Worm (Caenorhabditis elegans) whole organism, young adult: ENCODE data around the gene zig-13.

Experiments used
- F33H1.4 ChIP-seq: fragments of 200-800 bp; sonication (Bioruptor generic); IDR thresholded peaks from 2 replicates; pipeline ENCODE4 v1.3.6; 2022; ENCODE audit warnings: missing genetic modification reagents, missing genetic modification characterization, missing compliant biosample characterization
- F57A8.1 ChIP-seq: fragments of 200-800 bp; sonication (Bioruptor generic); optimal IDR thresholded peaks from 2 replicates; lab custom pipeline; 2018; ENCODE audit warnings: mild to moderate bottlenecking, missing genetic modification characterization, moderate library complexity, missing compliant biosample characterization
- T26A5.8 ChIP-seq: sonication (generic microtip); optimal IDR thresholded peaks from 2 replicates; lab custom pipeline; 2016; ENCODE audit warnings: missing genetic modification characterization, missing compliant biosample characterization
- Y67H2A.10 ChIP-seq: fragments of 200-800 bp; sonication (Bioruptor generic); conservative IDR thresholded peaks from 2 replicates; pipeline ENCODE4 v1.3.6; 2022; ENCODE audit warnings: missing genetic modification reagents, missing genetic modification characterization, missing compliant biosample characterization
- Y79H2A.3 ChIP-seq: fragments of 200-800 bp; sonication (Bioruptor generic); conservative IDR thresholded peaks from 2 replicates; pipeline ENCODE4 v1.3.6; 2022; ENCODE audit warnings: missing genetic modification reagents, missing genetic modification characterization, missing compliant biosample characterization
- attf-6 ChIP-seq: fragments of 200-800 bp; sonication (Bioruptor generic); IDR thresholded peaks from 2 replicates; pipeline ENCODE4 v1.3.6; 2022; ENCODE audit warnings: missing genetic modification reagents, missing genetic modification characterization, missing compliant biosample characterization
- bed-2 ChIP-seq: fragments of 200-800 bp; sonication (Bioruptor generic); IDR thresholded peaks from 2 replicates; pipeline ENCODE4 v1.3.6; 2022; ENCODE audit warnings: missing genetic modification reagents, missing genetic modification characterization, missing compliant biosample characterization
- cebp-2 ChIP-seq: fragments of 200-800 bp; sonication (Bioruptor generic); IDR thresholded peaks from 2 replicates; pipeline ENCODE4 v1.3.6; 2022; ENCODE audit warnings: missing genetic modification characterization, missing compliant biosample characterization
- ceh-58 ChIP-seq: fragments of 200-800 bp; sonication (Bioruptor generic); IDR thresholded peaks from 2 replicates; pipeline ENCODE4 v1.3.6; 2022; ENCODE audit warnings: missing genetic modification characterization, missing compliant biosample characterization
- ceh-79 ChIP-seq: sonication (generic microtip); optimal IDR thresholded peaks from 2 replicates; lab custom pipeline; 2017; ENCODE audit warnings: mild to moderate bottlenecking, missing genetic modification characterization, missing compliant biosample characterization
- die-1 ChIP-seq: sonication (generic microtip); optimal IDR thresholded peaks from 2 replicates; lab custom pipeline; 2016; ENCODE audit warnings: missing genotype, mild to moderate bottlenecking, missing genetic modification characterization, missing compliant biosample characterization
- dox-1 ChIP-seq: fragments of 200-800 bp; sonication (Bioruptor generic); IDR thresholded peaks from 2 replicates; pipeline ENCODE4 v1.3.6; 2022; ENCODE audit warnings: missing genetic modification reagents, missing genetic modification characterization, missing compliant biosample characterization
- egl-18 ChIP-seq: fragments of 200-800 bp; sonication (Bioruptor generic); IDR thresholded peaks from 2 replicates; pipeline ENCODE4 v1.3.6; 2022; ENCODE audit warnings: missing genetic modification reagents, missing genetic modification characterization, missing compliant biosample characterization
- egl-44 ChIP-seq: fragments of 200-800 bp; sonication (Bioruptor generic); IDR thresholded peaks from 2 replicates; pipeline ENCODE4 v1.3.6; 2022; ENCODE audit warnings: missing genetic modification reagents, missing genetic modification characterization, missing compliant biosample characterization
- egrh-3 ChIP-seq: fragments of 200-800 bp; sonication (Bioruptor generic); IDR thresholded peaks from 2 replicates; pipeline ENCODE4 v1.3.6; 2022; ENCODE audit warnings: missing genetic modification reagents, missing genetic modification characterization, missing compliant biosample characterization
- ekl-4 ChIP-seq: fragments of 200-800 bp; sonication (Bioruptor generic); IDR thresholded peaks from 2 replicates; pipeline ENCODE4 v1.3.6; 2022; ENCODE audit warnings: missing genetic modification reagents, missing genetic modification characterization, missing compliant biosample characterization
- let-607 ChIP-seq, 2 experiments: fragments of 200-800 bp in 1 of 2; sonication (Bioruptor generic) in 1 of 2; sonication (generic microtip) in 1 of 2; optimal IDR thresholded peaks; 2 replicates each; lab custom pipeline; 2016 to 2018; ENCODE audit warnings: mild to moderate bottlenecking in 2 of 2, missing compliant biosample characterization in 2 of 2, missing genetic modification characterization in 2 of 2, moderate library complexity in 2 of 2, missing genotype in 1 of 2
- lin-35 ChIP-seq, 3 experiments: fragments of 150-350 bp in 2 of 3; sonication (generic microtip) in 1 of 3; optimal IDR thresholded peaks; 2 replicates each; lab custom pipeline; 2014 to 2018; ENCODE audit warnings: missing biosample characterization in 3 of 3, missing genetic modification characterization in 3 of 3, missing genetic modification reagents in 3 of 3
- madf-6 ChIP-seq: fragments of 200-800 bp; sonication (Bioruptor generic); IDR thresholded peaks from 2 replicates; pipeline ENCODE4 v1.3.6; 2022; ENCODE audit warnings: missing genetic modification reagents, missing genetic modification characterization, missing compliant biosample characterization
- mel-28 ChIP-seq: sonication (generic microtip); optimal IDR thresholded peaks from 2 replicates; lab custom pipeline; 2016; ENCODE audit warnings: borderline replicate concordance, mild to moderate bottlenecking, missing genetic modification characterization, missing compliant biosample characterization
- nhr-120 ChIP-seq: fragments of 200-800 bp; sonication (Bioruptor generic); IDR thresholded peaks from 2 replicates; pipeline ENCODE4 v1.3.6; 2022; ENCODE audit warnings: missing genetic modification characterization, missing compliant biosample characterization
- nhr-179 ChIP-seq: sonication (generic microtip); optimal IDR thresholded peaks from 2 replicates; lab custom pipeline; 2016; ENCODE audit warnings: mild to moderate bottlenecking, missing genetic modification characterization, missing compliant biosample characterization
- nhr-90 ChIP-seq: sonication (generic microtip); optimal IDR thresholded peaks from 2 replicates; lab custom pipeline; 2016; ENCODE audit warnings: missing genotype, mild to moderate bottlenecking, missing genetic modification characterization, missing compliant biosample characterization
- pha-4 ChIP-seq: fragments of 150-350 bp; sonication (generic microtip); optimal IDR thresholded peaks from 2 replicates; lab custom pipeline; 2014; ENCODE audit warnings: missing biosample characterization, missing genetic modification reagents, missing genetic modification characterization
- repo-1 ChIP-seq: sonication (generic microtip); optimal IDR thresholded peaks from 2 replicates; lab custom pipeline; 2017; ENCODE audit warnings: mild to moderate bottlenecking, missing genetic modification characterization, missing compliant biosample characterization
- rpc-1 ChIP-seq, 2 experiments: fragments of 150-350 bp in 1 of 2; sonication (generic microtip) in 1 of 2; optimal IDR thresholded peaks; 2 replicates each; lab custom pipeline; 2014 to 2018; ENCODE audit warnings: missing biosample characterization in 1 of 2, missing genetic modification characterization in 1 of 2, missing genetic modification reagents in 1 of 2, missing genotype in 1 of 2
- sea-2 ChIP-seq: fragments of 200-800 bp; sonication (Bioruptor generic); IDR thresholded peaks from 2 replicates; pipeline ENCODE4 v1.3.6; 2022; ENCODE audit warnings: missing genetic modification characterization, missing compliant biosample characterization
- snpc-1.1 ChIP-seq: sonication (generic microtip); optimal IDR thresholded peaks from 2 replicates; lab custom pipeline; 2017; ENCODE audit warnings: missing genetic modification characterization, mild to moderate bottlenecking, missing compliant biosample characterization, antibody characterized with exemption, moderate library complexity, missing genotype, missing genetic modification reagents; ENCODE audit not compliant: insufficient read depth
- tlf-1 ChIP-seq: fragments of 200-800 bp; sonication (Bioruptor generic); optimal IDR thresholded peaks from 2 replicates; lab custom pipeline; 2018; ENCODE audit warnings: mild to moderate bottlenecking, missing genetic modification characterization, missing compliant biosample characterization
- ztf-22 ChIP-seq: fragments of 200-800 bp; sonication (Bioruptor generic); optimal IDR thresholded peaks from 2 replicates; lab custom pipeline; 2018; ENCODE audit warnings: mild to moderate bottlenecking, missing genetic modification characterization, moderate library complexity, missing compliant biosample characterization
- ztf-25 ChIP-seq: fragments of 200-800 bp; sonication (Bioruptor generic); IDR thresholded peaks from 2 replicates; pipeline ENCODE4 v1.3.6; 2022; ENCODE audit warnings: missing genetic modification reagents, missing genetic modification characterization, missing compliant biosample characterization
- ztf-26 ChIP-seq: sonication (generic microtip); optimal IDR thresholded peaks from 2 replicates; lab custom pipeline; 2017; ENCODE audit warnings: missing genetic modification characterization, missing compliant biosample characterization
- ztf-6 ChIP-seq: fragments of 200-800 bp; sonication (Bioruptor generic); IDR thresholded peaks from 2 replicates; pipeline ENCODE4 v1.3.6; 2022; ENCODE audit warnings: missing genetic modification reagents, missing genetic modification characterization, missing compliant biosample characterization

zig-13 gene

DNA sequence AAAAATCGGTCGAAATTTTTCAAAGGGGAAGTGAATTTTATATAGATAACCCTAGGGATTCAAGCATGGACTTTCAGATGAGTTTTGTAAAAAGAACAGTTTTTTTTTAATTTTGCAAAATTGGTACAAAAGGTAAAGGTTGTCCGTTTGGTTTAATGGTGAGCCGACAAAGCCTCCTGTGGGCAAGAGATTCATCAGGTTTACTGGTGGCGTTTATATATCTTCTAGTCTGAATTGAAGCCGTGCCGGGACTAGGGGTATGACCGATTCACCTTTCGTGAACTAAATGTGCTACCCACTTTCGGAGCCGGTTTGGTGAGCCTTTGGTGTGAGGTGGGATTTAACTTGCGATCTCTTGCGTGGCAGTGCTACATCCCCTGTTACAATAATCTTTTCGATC is 21.6 kb upstream of the zig-13 start:
- TF ChIP-seq Y67H2A.10 (GFP tag; lab: Robert Waterston, UW) (no peak), ceh-58 (GFP tag; lab: Robert Waterston, UW) (no peak), ztf-26 (tag; lab: Kevin White, UChicago) (no peak), Y79H2A.3 (GFP tag; lab: Robert Waterston, UW) (no peak), lin-35 (GFP tag; optimal IDR thresholded peaks at IDR 0.05; lab: Kevin White, UChicago) (no peak), egl-44 (GFP tag; lab: Robert Waterston, UW) (no peak), ztf-25 (GFP tag; lab: Robert Waterston, UW) (no peak), sea-2 (GFP tag; lab: Robert Waterston, UW) (no peak), madf-6 (no peak), ztf-6 (no peak), dox-1 (GFP tag; lab: Robert Waterston, UW) (no peak), mel-28 (tag; lab: Kevin White, UChicago) (no peak), snpc-1.1 (tag; lab: Kevin White, UChicago) (no peak)

DNA sequence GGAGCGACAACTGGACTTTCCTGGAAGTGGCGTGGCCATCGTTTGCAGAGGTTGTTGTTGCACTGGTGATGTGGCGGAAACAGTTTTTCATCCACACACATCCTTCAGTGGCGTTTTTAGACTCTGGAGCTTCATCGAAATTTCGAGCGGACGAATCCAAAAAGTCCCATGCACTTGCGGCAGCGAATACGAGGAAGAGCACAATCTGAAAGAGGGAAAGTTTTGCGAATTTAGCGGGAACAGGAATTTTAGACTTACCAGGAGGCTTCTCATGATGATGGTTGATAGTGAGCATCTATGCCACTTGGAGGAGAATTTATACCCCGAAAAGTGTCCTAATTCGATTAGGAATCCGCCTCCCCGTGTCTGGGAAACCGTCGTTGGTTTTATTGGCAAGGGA is 21.2 kb upstream of the zig-13 start, which contains the start of gene F40G9.14:
Gene F40G9.14 (minus strand): TSS at position 101 of the 400 bp plus-strand sequence.
- TF ChIP-seq T26A5.8 (tag; lab: Kevin White, UChicago) (no peak), repo-1 (tag; lab: Kevin White, UChicago) (no peak), nhr-120 (no peak)
- TF ChIP-seq, all 124 proteins: peak for 0

DNA sequence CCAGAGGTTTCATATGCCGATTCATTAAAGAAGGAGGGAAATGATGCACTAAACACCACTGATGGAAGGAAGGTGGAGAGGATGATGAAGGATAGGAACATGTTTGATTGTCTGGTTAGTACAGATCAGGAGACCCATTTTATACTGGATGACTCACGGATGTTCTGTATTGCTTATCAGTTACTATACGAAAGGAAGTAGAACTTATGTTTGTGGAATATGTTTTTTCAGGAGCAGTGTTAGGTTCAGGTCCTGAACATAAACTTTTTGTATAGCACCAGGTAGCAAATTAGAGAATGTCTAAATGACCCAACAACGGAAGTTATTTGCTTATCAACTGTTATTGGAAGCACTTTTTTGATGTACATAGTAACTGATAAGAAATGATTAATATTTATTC is 19.2 kb upstream of the zig-13 start, which contains the start of gene clec-148:
Gene clec-148 (minus strand): TSS at position 101 of the 400 bp plus-strand sequence.
- TF ChIP-seq nhr-90 (tag; lab: Kevin White, UChicago) = no peak
- TF ChIP-seq dox-1 (GFP tag; lab: Robert Waterston, UW) = no peak
- TF ChIP-seq bed-2 (GFP tag; lab: Robert Waterston, UW) = no peak
- TF ChIP-seq egrh-3 (GFP tag; lab: Robert Waterston, UW) = no peak
- TF ChIP-seq ekl-4 (GFP tag; lab: Robert Waterston, UW) = no peak
- TF ChIP-seq F57A8.1 = no peak
- TF ChIP-seq cebp-2 (GFP tag; lab: Robert Waterston, UW) = no peak

DNA sequence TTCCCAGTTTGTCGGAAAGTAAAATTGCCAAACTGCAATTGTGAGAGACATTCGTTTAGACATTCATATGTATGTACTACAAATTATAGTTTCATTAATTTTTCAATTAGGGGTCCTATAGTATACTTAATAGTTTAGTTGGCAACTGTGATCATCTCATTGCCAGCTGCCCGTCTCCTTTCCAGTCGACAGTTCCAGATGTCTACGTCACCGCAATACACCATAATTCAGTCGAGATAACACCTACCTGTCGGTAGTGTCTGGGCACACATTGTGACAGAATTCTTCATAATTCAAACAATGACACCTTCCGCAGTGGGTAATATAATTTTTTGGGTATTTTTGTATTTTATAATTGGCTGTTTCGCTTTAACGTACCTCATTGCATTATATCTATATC is 17.0 kb upstream of the zig-13 start, which contains the start of gene F40G9.19:
Gene F40G9.19 (plus strand): TSS at position 301 of the 400 bp plus-strand sequence.
- TF ChIP-seq ceh-79 (tag; lab: Kevin White, UChicago) = no peak
- TF ChIP-seq rpc-1 (optimal IDR thresholded peaks at IDR 0.05; lab: Kevin White, UChicago) = no peak
- no peak for TF ChIP-seq rpc-1 (tag; optimal IDR thresholded peaks at IDR 0.05; lab: Kevin White, UChicago)

DNA sequence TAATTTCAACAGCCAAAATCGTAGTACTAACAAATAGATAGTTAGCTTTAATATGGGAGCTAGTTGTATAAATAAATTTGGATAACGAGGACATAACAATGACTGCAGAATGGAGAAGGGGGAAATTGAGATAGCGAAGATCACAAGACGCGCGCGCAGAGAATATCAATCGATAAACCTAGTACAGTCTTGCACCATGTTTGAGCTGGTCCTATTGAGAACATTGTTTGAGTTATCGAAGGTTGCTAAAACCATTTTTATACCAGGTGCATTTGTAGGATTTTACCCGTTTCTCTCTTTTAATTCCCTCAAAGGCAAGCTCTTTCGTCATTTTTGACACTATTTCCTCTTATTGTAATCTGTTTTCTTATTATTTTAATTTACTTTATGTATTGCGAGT is 15.1 kb upstream of the zig-13 start, which contains the start of the genes F40G9.9 and F40G9.12:
Gene F40G9.9 (minus strand): TSS at position 101 of the 400 bp plus-strand sequence.
Gene F40G9.12 (plus strand): TSS at position 231 of the 400 bp plus-strand sequence.
- TF ChIP-seq pha-4 = no peak
- no peak for TF ChIP-seq attf-6 (GFP tag; lab: Robert Waterston, UW)
- no peak for TF ChIP-seq ztf-22 (GFP tag; lab: Kevin White, UChicago)
- no peak for TF ChIP-seq F33H1.4 (GFP tag; lab: Robert Waterston, UW)
- TF ChIP-seq let-607 (tag; optimal IDR thresholded peaks at IDR 0.05; lab: Kevin White, UChicago) = no peak
- no peak for TF ChIP-seq die-1 (tag; lab: Kevin White, UChicago)
- TF ChIP-seq ekl-4 (GFP tag; lab: Robert Waterston, UW) = no peak
- TF ChIP-seq nhr-179 (tag; lab: Kevin White, UChicago) = no peak
- TF ChIP-seq F57A8.1 = no peak
- no peak for TF ChIP-seq egl-18 (GFP tag; lab: Robert Waterston, UW)
- no peak for TF ChIP-seq rpc-1 (optimal IDR thresholded peaks at IDR 0.05; lab: Kevin White, UChicago)
- no peak for TF ChIP-seq rpc-1 (tag; optimal IDR thresholded peaks at IDR 0.05; lab: Kevin White, UChicago)
- no peak for TF ChIP-seq tlf-1 (GFP tag; lab: Kevin White, UChicago)
- TF ChIP-seq, all 124 proteins: peak for 0
